Fruit fly (Drosophila melanogaster): ENCODE results near the gene glo.

Gene glo

dm6 chr3R:11822266-11822665 lies 3.0 kb upstream of the glo start, which contains the start of gene Kyat (continued):
- TF ChIP-seq NFAT (GFP tag; IDR thresholded peaks at IDR 0.05) (no peak), Mes4 (GFP tag; optimal IDR thresholded peaks at IDR 0.05) (no peak), grau (tag; optimal IDR thresholded peaks at IDR 0.05) (no peak), unc-4 (GFP tag; IDR thresholded peaks at IDR 0.05; ENCODE audit: partially characterized antibody) (peak; percentile 98), CG7928 (GFP tag; optimal IDR thresholded peaks at IDR 0.05) (peak; percentile 92), Fer3 (tag; optimal IDR thresholded peaks at IDR 0.05) (no peak), trh (GFP tag; optimal IDR thresholded peaks at IDR 0.05) (no peak), CG10274 (GFP tag; optimal IDR thresholded peaks at IDR 0.05) (peak; percentile 54), Opbp (GFP tag; IDR thresholded peaks at IDR 0.05; ENCODE audit: partially characterized antibody) (peak; percentile 97), Chrac-16 (GFP tag; optimal IDR thresholded peaks at IDR 0.05) (no peak), CG9797 (GFP tag; optimal IDR thresholded peaks at IDR 0.05) (no peak), sna (GFP tag; IDR thresholded peaks at IDR 0.05; ENCODE audit: partially characterized antibody) (peak; percentile 98), CG31224 (GFP tag; IDR thresholded peaks at IDR 0.05) (no peak), Deaf1 (tag; optimal IDR thresholded peaks at IDR 0.05) (no peak), CG7963 (GFP tag; IDR thresholded peaks at IDR 0.05; ENCODE audit: partially characterized antibody) (peak; percentile 97), CrebB (tag; optimal IDR thresholded peaks at IDR 0.05) (no peak), amos (GFP tag; IDR thresholded peaks at IDR 0.05; ENCODE audit: partially characterized antibody) (peak; percentile 99), CG15601 (tag; optimal IDR thresholded peaks at IDR 0.05) (peak; percentile 38), CG8924 (tag; optimal IDR thresholded peaks at IDR 0.05) (peak; percentile 18), CG3163 (GFP tag; optimal IDR thresholded peaks at IDR 0.05) (no peak), fd64A (GFP tag; optimal IDR thresholded peaks at IDR 0.05) (no peak), HLHmδ (GFP tag; optimal IDR thresholded peaks at IDR 0.05) (no peak), phol (tag; optimal IDR thresholded peaks at IDR 0.05) (peak; percentile 30), CG2129 (GFP tag; IDR thresholded peaks at IDR 0.05; ENCODE audit: partially characterized antibody) (peak; percentile 91), tio (GFP tag; optimal IDR thresholded peaks at IDR 0.05) (no peak), Fer1 (GFP tag; optimal IDR thresholded peaks at IDR 0.05) (peak; percentile 22), Ssrp (tag; optimal IDR thresholded peaks at IDR 0.05) (no peak), CG13624 (GFP tag; optimal IDR thresholded peaks at IDR 0.05) (no peak), nerfin-2 (GFP tag; IDR thresholded peaks at IDR 0.05; ENCODE audit: partially characterized antibody) (peak; percentile 95), shn (GFP tag; optimal IDR thresholded peaks at IDR 0.05) (no peak), Ravus (GFP tag; IDR thresholded peaks at IDR 0.05) (no peak), Doc3 (GFP tag; IDR thresholded peaks at IDR 0.05; ENCODE audit: partially characterized antibody) (peak; percentile 98), CG12071 (GFP tag; optimal IDR thresholded peaks at IDR 0.05) (no peak), CG11093 (GFP tag; IDR thresholded peaks at IDR 0.05) (no peak), Ets97D (GFP tag; optimal IDR thresholded peaks at IDR 0.05) (peak; percentile 64), hb (GFP tag; IDR thresholded peaks at IDR 0.05; ENCODE audit: partially characterized antibody) (peak; percentile 95), fd102C (GFP tag; optimal IDR thresholded peaks at IDR 0.05) (no peak), CG17385 (GFP tag; optimal IDR thresholded peaks at IDR 0.05) (no peak), B-H2 (GFP tag; optimal IDR thresholded peaks at IDR 0.05) (peak; percentile 56), CTCF (GFP tag; optimal IDR thresholded peaks at IDR 0.05) (peak; percentile 43), CG7839 (tag; optimal IDR thresholded peaks at IDR 0.05) (no peak), HmgZ (tag; optimal IDR thresholded peaks at IDR 0.05) (peak; percentile 69), CG34224 (GFP tag; IDR thresholded peaks at IDR 0.05; ENCODE audit: partially characterized antibody) (peak; percentile 99), mld (GFP tag; IDR thresholded peaks at IDR 0.05; ENCODE audit: partially characterized antibody) (peak; percentile 94), CG10267 (tag; optimal IDR thresholded peaks at IDR 0.05) (peak; percentile 80), CG6791 (GFP tag; IDR thresholded peaks at IDR 0.05; ENCODE audit: partially characterized antibody) (peak; percentile 98), MESR4 (GFP tag; optimal IDR thresholded peaks at IDR 0.05) (peak; percentile 27), CG13287 (GFP tag; IDR thresholded peaks at IDR 0.05; ENCODE audit: partially characterized antibody) (peak; percentile 99), Hr78 (GFP tag; optimal IDR thresholded peaks at IDR 0.05) (peak in 1 of 2 experiments; percentile 73)
